Fruit fly (Drosophila melanogaster): ENCODE data around the gene osi.

- TF ChIP-seq CG9139 (GFP tag; optimal IDR thresholded peaks at IDR 0.05) (no peak), dac (GFP tag; optimal IDR thresholded peaks at IDR 0.05) (no peak), Blimp-1 (GFP tag; optimal IDR thresholded peaks at IDR 0.05) (no peak), OdsH (GFP tag; optimal IDR thresholded peaks at IDR 0.05) (no peak), CG7368 (GFP tag; optimal IDR thresholded peaks at IDR 0.05) (no peak), salr (GFP tag; optimal IDR thresholded peaks at IDR 0.05) (no peak), CG34406 (GFP tag; optimal IDR thresholded peaks at IDR 0.05) (no peak), CG16779 (tag; optimal IDR thresholded peaks at IDR 0.05) (no peak), topi (GFP tag; optimal IDR thresholded peaks at IDR 0.05) (no peak)
Measured at dm6 chr2L:16839665-16840064, 48.1 kb downstream of the osi start.
